ENCODE assay signal across 4 worm cellular contexts in genomic region chrV:10954832-10955231, ce11.
TF ChIP-seq lines count a peak whose summit lies in the region.

F17C11.6 (plus strand) TSS chrV:10955121.

TF ChIP-seq in whole organism, L2 larva, 48 proteins besides CTCF, POLR2A, EP300 and RAD21:
- TF ChIP-seq fos-1 (tag; optimal IDR thresholded peaks at IDR 0.05; lab: Kevin White, UChicago) (peak; percentile 2), dmd-4 (tag; optimal IDR thresholded peaks at IDR 0.05; lab: Kevin White, UChicago) (no peak)
TF ChIP-seq in whole organism, L2 larva: peak in this region for 1.

TF ChIP-seq in whole organism, L3 larva, 47 proteins besides CTCF, POLR2A, EP300 and RAD21:
- no peak for TF ChIP-seq nhr-237 (tag; optimal IDR thresholded peaks at IDR 0.05; lab: Kevin White, UChicago)
- TF ChIP-seq ceh-28 (tag; optimal IDR thresholded peaks at IDR 0.05; lab: Kevin White, UChicago): no peak
- peak; percentile 82 for TF ChIP-seq pqm-1 (tag; optimal IDR thresholded peaks at IDR 0.05; lab: Kevin White, UChicago)
- no peak for TF ChIP-seq ceh-9 (tag; optimal IDR thresholded peaks at IDR 0.05; lab: Kevin White, UChicago)
- TF ChIP-seq ceh-82 (tag; optimal IDR thresholded peaks at IDR 0.05; lab: Kevin White, UChicago): no peak
- TF ChIP-seq nhr-76 (tag; optimal IDR thresholded peaks at IDR 0.05; lab: Kevin White, UChicago): no peak
- no peak for TF ChIP-seq nhr-28 (tag; optimal IDR thresholded peaks at IDR 0.05; lab: Kevin White, UChicago)
- no peak for TF ChIP-seq jun-1 (tag; optimal IDR thresholded peaks at IDR 0.05; lab: Kevin White, UChicago)
- no peak for TF ChIP-seq unc-39 (tag; optimal IDR thresholded peaks at IDR 0.05; lab: Kevin White, UChicago)
- no peak for TF ChIP-seq lsy-12 (tag; optimal IDR thresholded peaks at IDR 0.05; lab: Kevin White, UChicago)
- no peak for TF ChIP-seq nhr-12 (tag; optimal IDR thresholded peaks at IDR 0.05; lab: Kevin White, UChicago)
- no peak for TF ChIP-seq ama-1 (optimal IDR thresholded peaks at IDR 0.05; lab: Kevin White, UChicago)
- no peak for TF ChIP-seq ZK546.5 (tag; optimal IDR thresholded peaks at IDR 0.05; lab: Kevin White, UChicago)
- no peak for TF ChIP-seq nfya-1 (tag; optimal IDR thresholded peaks at IDR 0.05; lab: Kevin White, UChicago; ENCODE audit: insufficient read depth)
- peak; percentile 70 for TF ChIP-seq elt-2 (tag; optimal IDR thresholded peaks at IDR 0.05; lab: Kevin White, UChicago)
- TF ChIP-seq fkh-10 (GFP tag; optimal IDR thresholded peaks at IDR 0.05; lab: Kevin White, UChicago): no peak
TF ChIP-seq in whole organism, L3 larva: peak in this region for 2.

TF ChIP-seq in whole organism, L4 larva, 104 proteins besides CTCF, POLR2A, EP300 and RAD21:
- TF ChIP-seq daf-8 (GFP tag; IDR thresholded peaks at IDR 0.05; lab: Robert Waterston, UW) (no peak), dve-1 (tag; optimal IDR thresholded peaks at IDR 0.05; lab: Kevin White, UChicago; ENCODE audit: insufficient read depth) (peak; percentile 7), daf-16 (GFP tag; optimal IDR thresholded peaks at IDR 0.05; lab: Kevin White, UChicago) (no peak), daf-16 (tag; optimal IDR thresholded peaks at IDR 0.05; lab: Kevin White, UChicago) (peak; percentile 27)

TF ChIP-seq in whole organism, young adult, 124 proteins besides CTCF, POLR2A, EP300 and RAD21:
- TF ChIP-seq B0019.2 (GFP tag; conservative IDR thresholded peaks at IDR 0.05; lab: Robert Waterston, UW) (no peak), hmg-20 (GFP tag; IDR thresholded peaks at IDR 0.05; lab: Robert Waterston, UW) (no peak), repo-1 (tag; optimal IDR thresholded peaks at IDR 0.05; lab: Kevin White, UChicago) (no peak), lir-1 (GFP tag; conservative IDR thresholded peaks at IDR 0.05; lab: Robert Waterston, UW) (no peak), ceh-40 (GFP tag; IDR thresholded peaks at IDR 0.05; lab: Robert Waterston, UW) (no peak), nhr-80 (tag; optimal IDR thresholded peaks at IDR 0.05; lab: Kevin White, UChicago) (peak; percentile 14)
